Worm (Caenorhabditis elegans): ENCODE results near the gene C02F12.5.

- TF ChIP-seq hmbx-1 (tag; optimal IDR thresholded peaks at IDR 0.05) (no peak), ama-1 (optimal IDR thresholded peaks at IDR 0.05) (no peak), tbx-37 (GFP tag; conservative IDR thresholded peaks at IDR 0.05) (no peak), ceh-36 (tag; optimal IDR thresholded peaks at IDR 0.05) (no peak), sea-1 (GFP tag; conservative IDR thresholded peaks at IDR 0.05) (no peak), flt-1 (GFP tag; IDR thresholded peaks at IDR 0.05) (no peak)
Observed at ce11 chrX:3645924-3646323, 26.0 kb downstream of the C02F12.5 start.

Data from whole organism, early embryonic.